Worm (Caenorhabditis elegans) whole organism, young adult: ENCODE results near the gene skr-13.
"Not testable (repeated sequence)": the region's sequence is repeated elsewhere in the genome, so short reads cannot be mapped to it uniquely, and the experiment has no call there.

Source experiments
- K12H6.12 ChIP-seq: fragments of 200-800 bp; sonication (Bioruptor generic); optimal IDR thresholded peaks from 2 replicates; lab custom pipeline; 2018; ENCODE audit warnings: mild to moderate bottlenecking, missing genetic modification characterization, missing compliant biosample characterization
- hmg-20 ChIP-seq: fragments of 200-800 bp; sonication (Bioruptor generic); IDR thresholded peaks from 2 replicates; pipeline ENCODE4 v1.3.6; 2022; ENCODE audit warnings: missing genetic modification reagents, missing genetic modification characterization, missing compliant biosample characterization
- madf-8 ChIP-seq: fragments of 200-800 bp; sonication (Bioruptor generic); conservative IDR thresholded peaks from 2 replicates; pipeline ENCODE4 v1.3.6; 2022; ENCODE audit warnings: missing genetic modification reagents, missing genetic modification characterization, missing compliant biosample characterization

- not testable (repeated sequence) for TF ChIP-seq hmg-20 (GFP tag; lab: Robert Waterston, UW); K12H6.12 (tag; lab: Kevin White, UChicago); madf-8 (GFP tag; lab: Robert Waterston, UW)
These were observed 3.3 kb upstream of the skr-13 start, which contains the start of gene skr-8 for ce11 chrIV:17165734-17166133.
